Worm (Caenorhabditis elegans) whole organism, young adult: ENCODE results near the gene Y62E10A.6.

Experiments used
- B0336.3 ChIP-seq: fragments of 200-800 bp; sonication (Bioruptor generic); IDR thresholded peaks from 2 replicates; pipeline ENCODE4 v1.3.6; 2022; ENCODE audit warnings: missing genetic modification characterization, missing compliant biosample characterization
- C06A6.2 ChIP-seq: fragments of 200-800 bp; sonication (Bioruptor generic); conservative IDR thresholded peaks from 2 replicates; pipeline ENCODE4 v1.3.6; 2022; ENCODE audit warnings: missing genetic modification characterization, missing compliant biosample characterization
- F10E7.11 ChIP-seq: sonication (generic microtip); optimal IDR thresholded peaks from 2 replicates; lab custom pipeline; 2017; ENCODE audit warnings: mild to moderate bottlenecking, missing genetic modification characterization, moderate library complexity, missing compliant biosample characterization
- F37B4.10 ChIP-seq: fragments of 200-800 bp; sonication (Bioruptor generic); IDR thresholded peaks from 2 replicates; pipeline ENCODE4 v1.3.6; 2022; ENCODE audit warnings: missing genetic modification characterization, missing compliant biosample characterization
- F49E8.2 ChIP-seq: sonication (generic microtip); optimal IDR thresholded peaks from 3 replicates; lab custom pipeline; 2017; ENCODE audit warnings: missing genetic modification characterization, mild to moderate bottlenecking, missing compliant biosample characterization, antibody characterized with exemption, moderate library complexity; ENCODE audit not compliant: insufficient read depth
- F57A8.1 ChIP-seq: fragments of 200-800 bp; sonication (Bioruptor generic); optimal IDR thresholded peaks from 2 replicates; lab custom pipeline; 2018; ENCODE audit warnings: mild to moderate bottlenecking, missing genetic modification characterization, moderate library complexity, missing compliant biosample characterization
- K11D2.4 ChIP-seq: fragments of 200-800 bp; sonication (Bioruptor generic); IDR thresholded peaks from 2 replicates; pipeline ENCODE4 v1.3.6; 2022; ENCODE audit warnings: missing genetic modification reagents, missing genetic modification characterization, missing compliant biosample characterization
- T26A5.8 ChIP-seq: sonication (generic microtip); optimal IDR thresholded peaks from 2 replicates; lab custom pipeline; 2016; ENCODE audit warnings: missing genetic modification characterization, missing compliant biosample characterization
- Y53G8AR.9 ChIP-seq: fragments of 200-800 bp; sonication (Bioruptor generic); conservative IDR thresholded peaks from 2 replicates; pipeline ENCODE4 v1.3.6; 2022; ENCODE audit warnings: missing genetic modification reagents, missing genetic modification characterization, missing compliant biosample characterization
- Y56A3A.18 ChIP-seq: fragments of 200-800 bp; sonication (Bioruptor generic); IDR thresholded peaks from 2 replicates; pipeline ENCODE4 v1.3.6; 2022; ENCODE audit warnings: missing genetic modification reagents, missing genetic modification characterization, missing compliant biosample characterization
- ZK185.1 ChIP-seq: sonication (generic microtip); optimal IDR thresholded peaks from 2 replicates; lab custom pipeline; 2016; ENCODE audit warnings: mild to moderate bottlenecking, missing genetic modification characterization, missing compliant biosample characterization; ENCODE audit not compliant: poor library complexity, severe bottlenecking
- atf-7 ChIP-seq: sonication (generic microtip); optimal IDR thresholded peaks from 2 replicates; lab custom pipeline; 2017; ENCODE audit warnings: mild to moderate bottlenecking, missing genetic modification characterization, missing compliant biosample characterization
- attf-6 ChIP-seq: fragments of 200-800 bp; sonication (Bioruptor generic); IDR thresholded peaks from 2 replicates; pipeline ENCODE4 v1.3.6; 2022; ENCODE audit warnings: missing genetic modification reagents, missing genetic modification characterization, missing compliant biosample characterization
- bed-1 ChIP-seq: fragments of 200-800 bp; sonication (Bioruptor generic); IDR thresholded peaks from 2 replicates; pipeline ENCODE4 v1.3.6; 2022; ENCODE audit warnings: missing genetic modification reagents, missing genetic modification characterization, missing compliant biosample characterization
- bed-2 ChIP-seq: fragments of 200-800 bp; sonication (Bioruptor generic); IDR thresholded peaks from 2 replicates; pipeline ENCODE4 v1.3.6; 2022; ENCODE audit warnings: missing genetic modification reagents, missing genetic modification characterization, missing compliant biosample characterization
- cebp-2 ChIP-seq: fragments of 200-800 bp; sonication (Bioruptor generic); IDR thresholded peaks from 2 replicates; pipeline ENCODE4 v1.3.6; 2022; ENCODE audit warnings: missing genetic modification characterization, missing compliant biosample characterization
- ceh-79 ChIP-seq: sonication (generic microtip); optimal IDR thresholded peaks from 2 replicates; lab custom pipeline; 2017; ENCODE audit warnings: mild to moderate bottlenecking, missing genetic modification characterization, missing compliant biosample characterization
- chd-7 ChIP-seq: sonication (generic microtip); optimal IDR thresholded peaks from 2 replicates; lab custom pipeline; 2016; ENCODE audit warnings: mild to moderate bottlenecking, missing genetic modification characterization, moderate library complexity, missing compliant biosample characterization
- dox-1 ChIP-seq: fragments of 200-800 bp; sonication (Bioruptor generic); IDR thresholded peaks from 2 replicates; pipeline ENCODE4 v1.3.6; 2022; ENCODE audit warnings: missing genetic modification reagents, missing genetic modification characterization, missing compliant biosample characterization
- dpff-1 ChIP-seq: sonication (generic microtip); optimal IDR thresholded peaks from 2 replicates; lab custom pipeline; 2017; ENCODE audit warnings: mild to moderate bottlenecking, missing genetic modification characterization, missing compliant biosample characterization
- hrde-1 ChIP-seq: sonication (generic microtip); optimal IDR thresholded peaks from 2 replicates; lab custom pipeline; 2016; ENCODE audit warnings: missing genetic modification characterization, mild to moderate bottlenecking, missing compliant biosample characterization, moderate library complexity, missing genotype, missing genetic modification reagents, borderline replicate concordance
- hsf-1 ChIP-seq: fragments of 200-800 bp; sonication (Bioruptor generic); IDR thresholded peaks from 2 replicates; pipeline ENCODE4 v1.3.6; 2022; ENCODE audit warnings: missing genetic modification reagents, missing genetic modification characterization, missing compliant biosample characterization
- lag-1 ChIP-seq: fragments of 200-800 bp; sonication (Bioruptor generic); IDR thresholded peaks from 2 replicates; pipeline ENCODE4 v1.3.6; 2022; ENCODE audit warnings: missing genetic modification reagents, missing genetic modification characterization, missing compliant biosample characterization
- let-526 ChIP-seq: fragments of 200-800 bp; sonication (Bioruptor generic); IDR thresholded peaks from 2 replicates; pipeline ENCODE4 v1.3.6; 2022; ENCODE audit warnings: missing genetic modification reagents, missing genetic modification characterization, missing compliant biosample characterization
- lin-54 ChIP-seq: fragments of 200-800 bp; sonication (Bioruptor generic); optimal IDR thresholded peaks from 2 replicates; lab custom pipeline; 2018; ENCODE audit warnings: mild to moderate bottlenecking, missing genetic modification characterization, missing compliant biosample characterization
- lir-1 ChIP-seq: fragments of 200-800 bp; sonication (Bioruptor generic); conservative IDR thresholded peaks from 2 replicates; pipeline ENCODE4 v1.3.6; 2022; ENCODE audit warnings: missing genetic modification reagents, missing genetic modification characterization, missing compliant biosample characterization
- lsl-1 ChIP-seq: fragments of 200-800 bp; sonication (Bioruptor generic); optimal IDR thresholded peaks from 2 replicates; lab custom pipeline; 2018; ENCODE audit warnings: mild to moderate bottlenecking, missing genetic modification characterization, moderate library complexity, missing compliant biosample characterization
- madf-3 ChIP-seq: fragments of 200-800 bp; sonication (Bioruptor generic); IDR thresholded peaks from 2 replicates; pipeline ENCODE4 v1.3.6; 2022; ENCODE audit warnings: missing genetic modification reagents, missing genetic modification characterization, missing compliant biosample characterization
- madf-6 ChIP-seq: fragments of 200-800 bp; sonication (Bioruptor generic); IDR thresholded peaks from 2 replicates; pipeline ENCODE4 v1.3.6; 2022; ENCODE audit warnings: missing genetic modification reagents, missing genetic modification characterization, missing compliant biosample characterization
- rcor-1 ChIP-seq: fragments of 200-800 bp; sonication (Bioruptor generic); IDR thresholded peaks from 2 replicates; pipeline ENCODE4 v1.3.6; 2022; ENCODE audit warnings: missing genetic modification reagents, missing genetic modification characterization, missing compliant biosample characterization
- repo-1 ChIP-seq: sonication (generic microtip); optimal IDR thresholded peaks from 2 replicates; lab custom pipeline; 2017; ENCODE audit warnings: mild to moderate bottlenecking, missing genetic modification characterization, missing compliant biosample characterization
- snpc-1.1 ChIP-seq: sonication (generic microtip); optimal IDR thresholded peaks from 2 replicates; lab custom pipeline; 2017; ENCODE audit warnings: missing genetic modification characterization, mild to moderate bottlenecking, missing compliant biosample characterization, antibody characterized with exemption, moderate library complexity, missing genotype, missing genetic modification reagents; ENCODE audit not compliant: insufficient read depth
- snpc-1.3 ChIP-seq: sonication (generic microtip); optimal IDR thresholded peaks from 2 replicates; lab custom pipeline; 2017; ENCODE audit warnings: missing genetic modification characterization, mild to moderate bottlenecking, missing compliant biosample characterization, antibody characterized with exemption, moderate library complexity, missing genotype, missing genetic modification reagents; ENCODE audit not compliant: insufficient read depth
- snpc-3.4 ChIP-seq: sonication (generic microtip); optimal IDR thresholded peaks from 2 replicates; lab custom pipeline; 2017; ENCODE audit warnings: missing genetic modification characterization, mild to moderate bottlenecking, missing compliant biosample characterization, antibody characterized with exemption, moderate library complexity, missing genotype, missing genetic modification reagents
- snpc-4 ChIP-seq, 5 experiments: fragments of 150-350 bp in 1 of 5; sonication (generic microtip) in 4 of 5; optimal IDR thresholded peaks; 2 replicates each; lab custom pipeline; 2014 to 2018; ENCODE audit warnings: missing genetic modification characterization in 5 of 5, missing biosample characterization in 3 of 5, antibody characterized with exemption in 2 of 5, mild to moderate bottlenecking in 2 of 5, missing compliant biosample characterization in 2 of 5, missing genotype in 2 of 5, moderate library complexity in 2 of 5, missing genetic modification reagents in 1 of 5
- tlf-1 ChIP-seq: fragments of 200-800 bp; sonication (Bioruptor generic); optimal IDR thresholded peaks from 2 replicates; lab custom pipeline; 2018; ENCODE audit warnings: mild to moderate bottlenecking, missing genetic modification characterization, missing compliant biosample characterization
- unc-130 ChIP-seq: sonication (generic microtip); optimal IDR thresholded peaks from 2 replicates; lab custom pipeline; 2016; ENCODE audit warnings: missing genetic modification reagents, missing genetic modification characterization, missing compliant biosample characterization

The Y62E10A.6 gene

ce11 chrIV:13398728-13399127 is 26.9 kb downstream of the Y62E10A.6 start, which contains the start of gene Y62E10A.13:
Gene Y62E10A.13, minus strand, starts transcription at chrIV:13399053.
- TF ChIP-seq snpc-1.3 (tag; lab: Kevin White, UChicago) (peak; percentile 42), unc-130 (GFP tag; lab: Kevin White, UChicago) (peak; percentile 49), snpc-3.4 (tag; lab: Kevin White, UChicago) (peak; percentile 24), hsf-1 (GFP tag; lab: Robert Waterston, UW) (peak; percentile 63; the same call in 1 of the 2 replicates), dox-1 (GFP tag; lab: Robert Waterston, UW) (no peak), K11D2.4 (no peak), lag-1 (GFP tag; lab: Robert Waterston, UW) (no peak), C06A6.2 (GFP tag; lab: Robert Waterston, UW) (no peak), F10E7.11 (peak; percentile 53), snpc-1.1 (peak; percentile 14), tlf-1 (GFP tag; lab: Kevin White, UChicago) (peak; percentile 42), chd-7 (tag; lab: Kevin White, UChicago) (peak; percentile 50), T26A5.8 (tag; lab: Kevin White, UChicago) (peak; percentile 67), F49E8.2 (tag; lab: Kevin White, UChicago) (peak; percentile 46), hrde-1 (tag; lab: Kevin White, UChicago) (peak; percentile 51), B0336.3 (GFP tag; lab: Robert Waterston, UW) (peak; percentile 61; the same call in 1 of the 2 replicates), let-526 (GFP tag; lab: Robert Waterston, UW) (no peak), lir-1 (GFP tag; lab: Robert Waterston, UW) (no peak), madf-6 (GFP tag; lab: Robert Waterston, UW) (peak; percentile 64), dpff-1 (tag; lab: Kevin White, UChicago) (peak; percentile 25), bed-1 (GFP tag; lab: Robert Waterston, UW) (0 out of 2 replicates have a peak, but pooled peaks have one; percentile 34), cebp-2 (GFP tag; lab: Robert Waterston, UW) (peak; percentile 84; the same call in 1 of the 2 replicates), madf-3 (GFP tag; lab: Robert Waterston, UW) (0 out of 2 replicates have a peak, but pooled peaks have one; percentile 7), atf-7 (tag; lab: Kevin White, UChicago) (peak; percentile 22), lin-54 (GFP tag; lab: Kevin White, UChicago) (peak; percentile 25), F57A8.1 (no peak), lsl-1 (GFP tag; lab: Kevin White, UChicago) (peak; percentile 28), Y53G8AR.9 (GFP tag; lab: Robert Waterston, UW) (peak; percentile 43; the same call in 1 of the 2 replicates), Y56A3A.18 (no peak), ceh-79 (tag; lab: Kevin White, UChicago) (peak; percentile 39), rcor-1 (GFP tag; lab: Robert Waterston, UW) (0 out of 2 replicates have a peak, but pooled peaks have one; percentile 20), snpc-4 (GFP tag; optimal IDR thresholded peaks at IDR 0.05; lab: Kevin White, UChicago) (no peak), snpc-4 (tag; optimal IDR thresholded peaks at IDR 0.05; lab: Kevin White, UChicago) (peak in 2 of 4 experiments; percentile 8 to 62), repo-1 (tag; lab: Kevin White, UChicago) (peak; percentile 4), bed-2 (GFP tag; lab: Robert Waterston, UW) (no peak), F37B4.10 (GFP tag; lab: Robert Waterston, UW) (no peak), ZK185.1 (no peak), attf-6 (peak; percentile 41; the same call in 1 of the 2 replicates)
